Worm (Caenorhabditis elegans) whole organism, young adult: Measurements from ENCODE around the gene prx-13.

Source experiments
- Y79H2A.3 ChIP-seq: fragments of 200-800 bp; sonication (Bioruptor generic); conservative IDR thresholded peaks from 2 replicates; pipeline ENCODE4 v1.3.6; 2022; ENCODE audit warnings: missing genetic modification reagents, missing genetic modification characterization, missing compliant biosample characterization
- attf-6 ChIP-seq: fragments of 200-800 bp; sonication (Bioruptor generic); IDR thresholded peaks from 2 replicates; pipeline ENCODE4 v1.3.6; 2022; ENCODE audit warnings: missing genetic modification reagents, missing genetic modification characterization, missing compliant biosample characterization
- bed-1 ChIP-seq: fragments of 200-800 bp; sonication (Bioruptor generic); IDR thresholded peaks from 2 replicates; pipeline ENCODE4 v1.3.6; 2022; ENCODE audit warnings: missing genetic modification reagents, missing genetic modification characterization, missing compliant biosample characterization
- bed-2 ChIP-seq: fragments of 200-800 bp; sonication (Bioruptor generic); IDR thresholded peaks from 2 replicates; pipeline ENCODE4 v1.3.6; 2022; ENCODE audit warnings: missing genetic modification reagents, missing genetic modification characterization, missing compliant biosample characterization
- die-1 ChIP-seq: sonication (generic microtip); optimal IDR thresholded peaks from 2 replicates; lab custom pipeline; 2016; ENCODE audit warnings: missing genotype, mild to moderate bottlenecking, missing genetic modification characterization, missing compliant biosample characterization
- dox-1 ChIP-seq: fragments of 200-800 bp; sonication (Bioruptor generic); IDR thresholded peaks from 2 replicates; pipeline ENCODE4 v1.3.6; 2022; ENCODE audit warnings: missing genetic modification reagents, missing genetic modification characterization, missing compliant biosample characterization
- egrh-3 ChIP-seq: fragments of 200-800 bp; sonication (Bioruptor generic); IDR thresholded peaks from 2 replicates; pipeline ENCODE4 v1.3.6; 2022; ENCODE audit warnings: missing genetic modification reagents, missing genetic modification characterization, missing compliant biosample characterization
- lsl-1 ChIP-seq: fragments of 200-800 bp; sonication (Bioruptor generic); optimal IDR thresholded peaks from 2 replicates; lab custom pipeline; 2018; ENCODE audit warnings: mild to moderate bottlenecking, missing genetic modification characterization, moderate library complexity, missing compliant biosample characterization
- madf-6 ChIP-seq: fragments of 200-800 bp; sonication (Bioruptor generic); IDR thresholded peaks from 2 replicates; pipeline ENCODE4 v1.3.6; 2022; ENCODE audit warnings: missing genetic modification reagents, missing genetic modification characterization, missing compliant biosample characterization
- nfya-1 ChIP-seq: sonication (generic microtip); optimal IDR thresholded peaks from 2 replicates; lab custom pipeline; 2017; ENCODE audit warnings: antibody characterized with exemption, missing compliant biosample characterization, missing genetic modification characterization, borderline replicate concordance; ENCODE audit not compliant: insufficient read depth
- nfya-2 ChIP-seq: fragments of 200-800 bp; sonication (Bioruptor generic); IDR thresholded peaks from 2 replicates; pipeline ENCODE4 v1.3.6; 2022; ENCODE audit warnings: missing genetic modification reagents, missing genetic modification characterization, missing compliant biosample characterization
- rec-8 ChIP-seq, 2 experiments: sonication (generic microtip); optimal IDR thresholded peaks; 2 replicates each; lab custom pipeline; 2016; ENCODE audit warnings: mild to moderate bottlenecking in 2 of 2, missing genetic modification characterization in 2 of 2, missing genetic modification reagents in 2 of 2, missing genotype in 2 of 2, missing biosample characterization in 1 of 2, missing compliant biosample characterization in 1 of 2, moderate library complexity in 1 of 2
- unc-130 ChIP-seq: sonication (generic microtip); optimal IDR thresholded peaks from 2 replicates; lab custom pipeline; 2016; ENCODE audit warnings: missing genetic modification reagents, missing genetic modification characterization, missing compliant biosample characterization
- unc-62 ChIP-seq: fragments of 150-350 bp; optimal IDR thresholded peaks from 2 replicates; lab custom pipeline; 2014; ENCODE audit warnings: missing biosample characterization, missing genetic modification reagents, missing genetic modification characterization

DNA sequence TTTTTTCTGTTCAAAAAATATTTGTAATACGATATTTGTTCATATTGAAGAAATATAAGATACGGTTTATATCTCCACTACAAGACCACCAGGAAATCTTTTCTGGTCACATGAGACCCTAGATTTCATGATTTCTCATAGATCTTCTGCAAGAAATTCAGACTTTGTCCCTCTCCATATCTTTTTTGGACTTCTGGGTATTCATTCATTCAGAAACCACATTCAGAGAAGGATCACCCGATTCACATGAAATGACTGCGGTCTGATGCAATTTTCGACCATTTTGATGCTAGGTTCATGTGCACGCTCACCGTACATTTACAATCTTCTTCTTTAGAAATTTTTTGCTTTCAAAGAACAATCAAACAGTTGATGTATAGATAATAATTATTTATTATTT lies 28.0 kb upstream of the prx-13 start:
- no peak for TF ChIP-seq nfya-1 (tag; lab: Kevin White, UChicago)
- no peak for TF ChIP-seq egrh-3 (GFP tag; lab: Robert Waterston, UW)
- TF ChIP-seq bed-2 (GFP tag; lab: Robert Waterston, UW), result no peak
- no peak for TF ChIP-seq unc-130 (GFP tag; lab: Kevin White, UChicago)
- no peak for TF ChIP-seq lsl-1 (GFP tag; lab: Kevin White, UChicago)
- TF ChIP-seq bed-1 (GFP tag; lab: Robert Waterston, UW), result no peak
- no peak for TF ChIP-seq unc-62 (GFP tag; lab: Kevin White, UChicago)
- TF ChIP-seq Y79H2A.3 (GFP tag; lab: Robert Waterston, UW), result no peak
- TF ChIP-seq die-1 (tag; lab: Kevin White, UChicago), result no peak
- no peak for TF ChIP-seq madf-6
- no peak for TF ChIP-seq attf-6
- no peak for TF ChIP-seq dox-1 (GFP tag; lab: Robert Waterston, UW)
- TF ChIP-seq rec-8 (tag; optimal IDR thresholded peaks at IDR 0.05; lab: Kevin White, UChicago), result no peak
- TF ChIP-seq nfya-2, result no peak
